Fruit fly (Drosophila melanogaster): ENCODE data around the gene mRpL38.

Gene mRpL38

DNA sequence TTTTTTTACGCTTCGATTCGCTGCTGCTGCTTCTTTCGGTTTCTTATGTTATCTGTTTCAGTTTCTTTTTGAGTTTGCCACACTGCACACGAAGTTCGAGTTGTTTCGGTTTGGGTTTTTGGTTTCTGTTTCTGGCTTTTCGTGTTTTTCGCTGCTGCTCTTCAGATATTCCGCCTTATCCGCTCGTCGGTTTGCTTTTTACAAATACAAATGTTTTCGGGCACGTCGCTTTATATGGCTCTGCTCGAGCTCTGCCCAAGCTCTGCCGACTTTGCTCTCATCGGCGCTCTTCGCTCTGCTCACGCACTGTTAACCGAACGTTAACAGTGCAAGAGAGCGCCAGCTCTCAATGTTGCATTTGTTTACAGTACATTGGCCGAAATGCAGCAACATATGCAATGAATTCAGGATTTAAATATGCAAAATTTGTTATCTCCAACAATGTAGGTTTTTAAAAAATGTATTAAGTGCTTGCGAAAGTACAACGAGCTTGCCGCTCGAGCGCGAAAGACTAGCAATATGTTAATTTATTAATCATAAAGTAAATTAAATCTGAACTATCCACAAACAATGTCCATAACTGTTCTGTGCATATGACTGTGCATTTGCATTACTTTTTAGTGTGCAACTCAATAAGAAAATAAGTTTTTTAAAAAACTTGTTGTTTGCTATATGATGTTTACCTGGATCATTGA is 14.7 kb upstream of the mRpL38 start:
- TF ChIP-seq vri (GFP tag; optimal IDR thresholded peaks at IDR 0.05) (peak; percentile 11), CG32006 (GFP tag; optimal IDR thresholded peaks at IDR 0.05) (peak; percentile 76), dsx (GFP tag; optimal IDR thresholded peaks at IDR 0.05; ENCODE audit: poor library complexity, severe bottlenecking) (peak; percentile 71), Blimp-1 (GFP tag; optimal IDR thresholded peaks at IDR 0.05) (no peak), spab (GFP tag; optimal IDR thresholded peaks at IDR 0.05) (peak; percentile 29), CG9139 (GFP tag; optimal IDR thresholded peaks at IDR 0.05) (no peak), Eip78C (GFP tag) (peak; percentile 49), svp (GFP tag) (peak; percentile 62), CG4318 (GFP tag; optimal IDR thresholded peaks at IDR 0.05) (peak; percentile 40), topi (GFP tag; optimal IDR thresholded peaks at IDR 0.05) (peak; percentile 6), Sox15 (GFP tag; optimal IDR thresholded peaks at IDR 0.05) (no peak), CG8632 (GFP tag; optimal IDR thresholded peaks at IDR 0.05) (no peak), Smox (GFP tag; optimal IDR thresholded peaks at IDR 0.05) (peak; percentile 15), CG6854 (GFP tag; optimal IDR thresholded peaks at IDR 0.05) (peak; percentile 18), CG3032 (tag; optimal IDR thresholded peaks at IDR 0.05) (peak; percentile 30), fd59A (GFP tag; optimal IDR thresholded peaks at IDR 0.05) (peak; percentile 37), esn (GFP tag; optimal IDR thresholded peaks at IDR 0.05) (peak; percentile 14), OdsH (GFP tag; optimal IDR thresholded peaks at IDR 0.05) (peak; percentile 38), CG1621 (tag; optimal IDR thresholded peaks at IDR 0.05) (no peak), Eip93F (GFP tag; optimal IDR thresholded peaks at IDR 0.05) (no peak), Sox102F (GFP tag; optimal IDR thresholded peaks at IDR 0.05) (peak; percentile 10), Met (GFP tag; optimal IDR thresholded peaks at IDR 0.05) (peak; percentile 30), net (GFP tag; optimal IDR thresholded peaks at IDR 0.05) (no peak), acj6 (GFP tag; optimal IDR thresholded peaks at IDR 0.05) (peak; percentile 41), pdm3 (GFP tag; optimal IDR thresholded peaks at IDR 0.05) (peak; percentile 55), ss (GFP tag; optimal IDR thresholded peaks at IDR 0.05) (peak in 1 of 2 experiments; percentile 32), Sox14 (GFP tag; optimal IDR thresholded peaks at IDR 0.05) (peak; percentile 28), salr (GFP tag; optimal IDR thresholded peaks at IDR 0.05) (peak in 1 of 2 experiments; percentile 49), CG6808 (GFP tag; optimal IDR thresholded peaks at IDR 0.05) (peak; percentile 46), CG15336 (GFP tag; IDR thresholded peaks at IDR 0.05) (peak; percentile 14), CG31627 (GFP tag; optimal IDR thresholded peaks at IDR 0.05) (peak; percentile 17), achi (GFP tag; optimal IDR thresholded peaks at IDR 0.05) (peak; percentile 24), Ets21C (GFP tag; optimal IDR thresholded peaks at IDR 0.05) (no peak), CG16779 (tag; optimal IDR thresholded peaks at IDR 0.05) (no peak), Hr4 (GFP tag; optimal IDR thresholded peaks at IDR 0.05) (peak; percentile 48), eg (GFP tag; IDR thresholded peaks at IDR 0.05) (peak; percentile 40; the same call in 1 of the 3 replicates)

DNA sequence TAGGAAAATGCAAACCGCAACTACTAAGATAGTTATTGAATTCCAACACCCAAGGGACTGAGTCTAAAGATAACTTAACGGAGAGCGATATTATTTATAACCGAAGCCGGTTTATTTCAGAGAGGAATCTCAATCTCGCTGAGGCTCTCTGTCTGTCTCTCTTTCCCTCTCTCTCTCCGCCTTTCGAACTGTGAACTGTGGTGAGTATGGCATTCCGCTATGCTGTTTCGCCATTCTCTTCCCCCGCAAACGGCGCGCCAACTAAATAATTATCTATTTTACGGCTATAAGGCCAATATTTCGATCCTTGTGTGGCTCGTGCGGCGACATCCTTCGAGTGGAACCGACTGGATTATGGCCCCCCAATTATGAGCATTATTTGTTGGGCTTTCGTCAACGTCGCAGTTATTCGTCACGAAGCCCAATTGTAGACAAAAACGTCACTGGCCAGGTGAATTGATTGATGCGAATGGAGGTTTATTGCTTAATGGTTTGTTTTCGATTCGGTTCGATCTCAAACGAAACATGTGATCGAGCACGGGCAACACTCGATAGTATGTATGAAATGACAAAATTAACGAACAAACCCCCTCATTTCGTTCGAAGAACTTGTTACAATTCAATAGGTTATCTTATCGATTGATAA is 13.8 kb upstream of the mRpL38 start:
- TF ChIP-seq eg (GFP tag; IDR thresholded peaks at IDR 0.05) (peak; percentile 18; the same call in 1 of the 3 replicates), CG6163 (GFP tag; IDR thresholded peaks at IDR 0.05) (0 out of 3 replicates have a peak, but pooled peaks have one; percentile 42), svp (GFP tag) (peak; percentile 47), Eip78C (GFP tag) (peak; percentile 4), ss (GFP tag; optimal IDR thresholded peaks at IDR 0.05) (peak; percentile 23 to 48), CG31627 (GFP tag; optimal IDR thresholded peaks at IDR 0.05) (no peak), CG6808 (GFP tag; optimal IDR thresholded peaks at IDR 0.05) (peak; percentile 1), fd59A (GFP tag; optimal IDR thresholded peaks at IDR 0.05) (no peak), CG9139 (GFP tag; optimal IDR thresholded peaks at IDR 0.05) (peak; percentile 38), spab (GFP tag; optimal IDR thresholded peaks at IDR 0.05) (no peak), Met (GFP tag; optimal IDR thresholded peaks at IDR 0.05) (no peak), CG1621 (tag; optimal IDR thresholded peaks at IDR 0.05) (peak; percentile 61), net (GFP tag; optimal IDR thresholded peaks at IDR 0.05) (no peak), Ets21C (GFP tag; optimal IDR thresholded peaks at IDR 0.05) (no peak), esn (GFP tag; optimal IDR thresholded peaks at IDR 0.05) (no peak), Hr39 (GFP tag; optimal IDR thresholded peaks at IDR 0.05) (no peak), dsx (GFP tag; optimal IDR thresholded peaks at IDR 0.05; ENCODE audit: poor library complexity, severe bottlenecking) (peak; percentile 12), CG3032 (tag; optimal IDR thresholded peaks at IDR 0.05) (no peak), CG7368 (GFP tag; optimal IDR thresholded peaks at IDR 0.05) (no peak), vri (GFP tag; optimal IDR thresholded peaks at IDR 0.05) (no peak), CG8632 (GFP tag; optimal IDR thresholded peaks at IDR 0.05) (no peak)

Measured in whole organism, prepupa.